Fruit fly (Drosophila melanogaster) whole organism, wandering third instar larva: ENCODE measurements around the gene GstD2.

Experiments
- Abd-B ChIP-seq: fragments of >200 bp; optimal IDR thresholded peaks from 2 replicates; lab custom pipeline; 2017; ENCODE audit warnings: missing biosample characterization, missing genetic modification characterization
- CG32264 ChIP-seq: fragments of 200-800 bp; sonication (Bioruptor generic); optimal IDR thresholded peaks from 2 replicates; lab custom pipeline; 2016; ENCODE audit warnings: missing biosample characterization, missing genetic modification characterization
- CG9705 ChIP-seq: fragments of 200-800 bp; sonication (Bioruptor generic); optimal IDR thresholded peaks from 2 replicates; lab custom pipeline; 2018; ENCODE audit warnings: missing biosample characterization, mild to moderate bottlenecking, missing genetic modification characterization
- CrebA ChIP-seq: fragments of 200-800 bp; sonication (Bioruptor generic); optimal IDR thresholded peaks from 2 replicates; lab custom pipeline; 2016; ENCODE audit warnings: missing biosample characterization, mild to moderate bottlenecking, missing genetic modification characterization, borderline replicate concordance
- Dfd ChIP-seq: fragments of >200 bp; optimal IDR thresholded peaks from 2 replicates; lab custom pipeline; 2017; ENCODE audit warnings: missing biosample characterization, missing genetic modification characterization
- GATAd ChIP-seq: sonication (Bioruptor generic); optimal IDR thresholded peaks from 2 replicates; lab custom pipeline; 2016; ENCODE audit warnings: missing biosample characterization, missing genetic modification characterization
- HLH106 ChIP-seq: fragments of 200-800 bp; optimal IDR thresholded peaks from 3 replicates; lab custom pipeline; 2019; ENCODE audit warnings: missing biosample characterization, mild to moderate bottlenecking, missing genetic modification characterization, moderate library complexity
- Hnf4 ChIP-seq: fragments of 200-800 bp; sonication (Bioruptor generic); optimal IDR thresholded peaks from 2 replicates; lab custom pipeline; 2016; ENCODE audit warnings: missing biosample characterization, mild to moderate bottlenecking, missing genetic modification characterization
- Hr83 ChIP-seq: fragments of 200-300 bp; sonication (Bioruptor generic); optimal IDR thresholded peaks from 2 replicates; lab custom pipeline; 2016; ENCODE audit warnings: missing biosample characterization, mild to moderate bottlenecking, missing genetic modification characterization, moderate library complexity; ENCODE audit not compliant: poor library complexity, severe bottlenecking
- Mio ChIP-seq: sonication (Bioruptor generic); optimal IDR thresholded peaks from 2 replicates; lab custom pipeline; 2016; ENCODE audit warnings: missing biosample characterization, missing genetic modification characterization
- N ChIP-seq: fragments of >200 bp; optimal IDR thresholded peaks from 2 replicates; lab custom pipeline; 2018; ENCODE audit warnings: missing biosample characterization, missing external identifiers, missing genetic modification characterization
- OdsH ChIP-seq: fragments of 200-800 bp; sonication (Bioruptor generic); optimal IDR thresholded peaks from 2 replicates; lab custom pipeline; 2016; ENCODE audit warnings: missing biosample characterization, mild to moderate bottlenecking, missing genetic modification characterization
- Rel ChIP-seq, 2 experiments: fragments of 200-800 bp; sonication (Bioruptor generic) in 1 of 2; optimal IDR thresholded peaks; 2 replicates in 1 of 2; 3 replicates in 1 of 2; lab custom pipeline; 2016 to 2019; ENCODE audit warnings: mild to moderate bottlenecking in 2 of 2, missing biosample characterization in 2 of 2, missing genetic modification characterization in 2 of 2, moderate library complexity in 1 of 2
- Sp1 ChIP-seq: fragments of 200-800 bp; sonication (Bioruptor generic); optimal IDR thresholded peaks from 3 replicates; lab custom pipeline; 2019; ENCODE audit warnings: missing biosample characterization, mild to moderate bottlenecking, missing genetic modification characterization, moderate library complexity
- br ChIP-seq: fragments of 200-800 bp; sonication (Bioruptor generic); optimal IDR thresholded peaks from 2 replicates; lab custom pipeline; 2016; ENCODE audit warnings: missing biosample characterization, missing genetic modification characterization
- brk ChIP-seq: fragments of 200-800 bp; sonication (Bioruptor generic); optimal IDR thresholded peaks from 2 replicates; lab custom pipeline; 2016; ENCODE audit warnings: missing biosample characterization, mild to moderate bottlenecking, missing genetic modification characterization
- dl ChIP-seq, 2 experiments: fragments of 175-275, 200-275 bp in 1 of 2; fragments of 200-275 bp in 1 of 2; sonication (Bioruptor generic); optimal IDR thresholded peaks; lab custom pipeline; 2018; ENCODE audit warnings: mild to moderate bottlenecking in 2 of 2, missing biosample characterization in 2 of 2, missing genetic modification characterization in 2 of 2, moderate library complexity in 2 of 2; ENCODE audit not compliant: partially characterized antibody in 2 of 2, insufficient read depth in 1 of 2
- dmrt93B ChIP-seq: fragments of 200-800 bp; sonication (Bioruptor generic); optimal IDR thresholded peaks from 2 replicates; lab custom pipeline; 2018; ENCODE audit warnings: missing biosample characterization, mild to moderate bottlenecking, missing genetic modification characterization
- ey ChIP-seq: fragments of 200-800 bp; sonication (Bioruptor generic); optimal IDR thresholded peaks from 2 replicates; lab custom pipeline; 2016; ENCODE audit warnings: missing biosample characterization, missing genetic modification characterization
- foxo ChIP-seq, 2 experiments: fragments of 200-800 bp; sonication (Bioruptor generic); optimal IDR thresholded peaks; 2 replicates in 1 of 2; 3 replicates in 1 of 2; lab custom pipeline; 2016 to 2017; ENCODE audit warnings: missing biosample characterization in 2 of 2, missing genetic modification characterization in 2 of 2
- fru ChIP-seq: fragments of 200-800 bp; sonication (Bioruptor generic); optimal IDR thresholded peaks from 3 replicates; lab custom pipeline; 2016; ENCODE audit warnings: missing biosample characterization, mild to moderate bottlenecking, missing genetic modification characterization
- h ChIP-seq: fragments of 200-800 bp; sonication (Bioruptor generic); optimal IDR thresholded peaks from 3 replicates; lab custom pipeline; 2016; ENCODE audit warnings: missing biosample characterization, mild to moderate bottlenecking, missing genetic modification characterization
- jim ChIP-seq: fragments of 175-275, 200-325 bp; sonication (Bioruptor generic); optimal IDR thresholded peaks from 2 replicates; lab custom pipeline; 2016; ENCODE audit warnings: missing biosample characterization, mild to moderate bottlenecking, missing genetic modification characterization
- lola ChIP-seq: fragments of >200 bp; optimal IDR thresholded peaks from 2 replicates; lab custom pipeline; 2017; ENCODE audit warnings: missing biosample characterization, missing genetic modification characterization
- pan ChIP-seq: fragments of >200 bp; optimal IDR thresholded peaks from 2 replicates; lab custom pipeline; 2017
- psq ChIP-seq: fragments of 200-800 bp; sonication (Bioruptor generic); optimal IDR thresholded peaks from 3 replicates; lab custom pipeline; 2017; ENCODE audit warnings: missing biosample characterization, mild to moderate bottlenecking, missing genetic modification characterization, moderate library complexity
- rgr ChIP-seq: fragments of 200-800 bp; sonication (Bioruptor generic); optimal IDR thresholded peaks from 3 replicates; lab custom pipeline; 2016; ENCODE audit warnings: missing biosample characterization, mild to moderate bottlenecking, missing genetic modification characterization
- sage ChIP-seq: fragments of 200-800 bp; sonication (Bioruptor generic); optimal IDR thresholded peaks from 2 replicates; lab custom pipeline; 2016; ENCODE audit warnings: missing biosample characterization, mild to moderate bottlenecking, missing genetic modification characterization
- sv ChIP-seq: fragments of 200-800 bp; sonication (Bioruptor generic); optimal IDR thresholded peaks from 3 replicates; lab custom pipeline; 2016; ENCODE audit warnings: missing biosample characterization, missing genetic modification characterization
- tai ChIP-seq: sonication (Bioruptor generic); optimal IDR thresholded peaks from 2 replicates; lab custom pipeline; 2016; ENCODE audit warnings: missing biosample characterization, missing genetic modification characterization
- usp ChIP-seq: fragments of >200 bp; optimal IDR thresholded peaks from 2 replicates; lab custom pipeline; 2017; ENCODE audit warnings: missing biosample characterization, missing genetic modification characterization
- woc ChIP-seq: sonication (Bioruptor generic); optimal IDR thresholded peaks from 2 replicates; lab custom pipeline; 2016; ENCODE audit warnings: missing biosample characterization, mild to moderate bottlenecking, missing genetic modification characterization

Gene GstD2

dm6 chr3R:12344914-12345549 lies 26.7 kb upstream of the GstD2 start:
- TF ChIP-seq dmrt93B (GFP tag; lab: Kevin White, UChicago) (peak; percentile 36), CG32264 (GFP tag; lab: Kevin White, UChicago) (no peak), Sp1 (GFP tag; lab: Kevin White, UChicago) (peak; percentile 31), fru (GFP tag; lab: Kevin White, UChicago) (peak; percentile 44), Mio (GFP tag; lab: Kevin White, UChicago) (no peak), HLH106 (tag; lab: Kevin White, UChicago) (peak; percentile 46), foxo (GFP tag; optimal IDR thresholded peaks at IDR 0.05; lab: Kevin White, UChicago) (peak in 1 of 2 experiments; percentile 35), ey (peak; percentile 37), h (GFP tag; lab: Kevin White, UChicago) (peak; percentile 33), woc (peak; percentile 10), lola (GFP tag; lab: Kevin White, UChicago) (no peak), psq (GFP tag; lab: Kevin White, UChicago) (peak; percentile 15), OdsH (GFP tag; lab: Kevin White, UChicago) (peak; percentile 20), brk (no peak), rgr (GFP tag; lab: Kevin White, UChicago) (peak; percentile 0), Rel (GFP tag; optimal IDR thresholded peaks at IDR 0.05; lab: Kevin White, UChicago) (no peak), Rel (tag; optimal IDR thresholded peaks at IDR 0.05; lab: Kevin White, UChicago) (peak; percentile 93), br (GFP tag; lab: Kevin White, UChicago) (peak; percentile 9)

dm6 chr3R:12345989-12346388 lies 25.8 kb upstream of the GstD2 start:
- TF ChIP-seq ey = no peak
- TF ChIP-seq foxo (GFP tag; optimal IDR thresholded peaks at IDR 0.05; lab: Kevin White, UChicago) = peak in 1 of 2 experiments; percentile 27
- TF ChIP-seq, all 38 proteins: peak for 1

- TF ChIP-seq sv (no peak), Mio (GFP tag; lab: Kevin White, UChicago) (no peak), Rel (GFP tag; optimal IDR thresholded peaks at IDR 0.05; lab: Kevin White, UChicago) (no peak), Rel (tag; optimal IDR thresholded peaks at IDR 0.05; lab: Kevin White, UChicago) (no peak), usp (GFP tag; lab: Kevin White, UChicago) (no peak), jim (GFP tag; lab: Kevin White, UChicago) (no peak), N (GFP tag; lab: Kevin White, UChicago) (no peak), Hnf4 (GFP tag; lab: Kevin White, UChicago) (no peak)
Observed at dm6 chr3R:12347659-12348058, 24.1 kb upstream of the GstD2 start.

dm6 chr3R:12350497-12350896 lies 21.3 kb upstream of the GstD2 start, which contains the start of gene CG10038:
TSS of gene CG10038 (minus strand) at chr3R:12350644.
- peak; percentile 6 for TF ChIP-seq GATAd (GFP tag; lab: Kevin White, UChicago)
- TF ChIP-seq Hr83 (GFP tag; lab: Kevin White, UChicago) = peak; percentile 64
- no peak for TF ChIP-seq Rel (GFP tag; optimal IDR thresholded peaks at IDR 0.05; lab: Kevin White, UChicago)
- peak; percentile 99 for TF ChIP-seq Rel (tag; optimal IDR thresholded peaks at IDR 0.05; lab: Kevin White, UChicago)
- no peak for TF ChIP-seq usp (GFP tag; lab: Kevin White, UChicago)
- no peak for TF ChIP-seq pan (lab: Kevin White, UChicago)
- TF ChIP-seq h (GFP tag; lab: Kevin White, UChicago) = peak; percentile 43
- peak in 1 of 2 experiments; percentile 54 for TF ChIP-seq foxo (GFP tag; optimal IDR thresholded peaks at IDR 0.05; lab: Kevin White, UChicago)
- TF ChIP-seq CG9705 (GFP tag; lab: Kevin White, UChicago) = no peak
- peak; percentile 25 for TF ChIP-seq HLH106 (tag; lab: Kevin White, UChicago)
- no peak for TF ChIP-seq sv
- TF ChIP-seq dl (GFP tag; optimal IDR thresholded peaks at IDR 0.05; lab: Kevin White, UChicago; ENCODE audit: insufficient read depth in 1 of 2, partially characterized antibody in 2 of 2) = no peak
- TF ChIP-seq rgr (GFP tag; lab: Kevin White, UChicago) = peak; percentile 42
- TF ChIP-seq sage (GFP tag; lab: Kevin White, UChicago) = peak; percentile 40

dm6 chr3R:12352003-12352402 lies 19.8 kb upstream of the GstD2 start, which contains the start of gene CG10041:
TSS of gene CG10041 (minus strand) at chr3R:12352103.
- TF ChIP-seq fru (GFP tag; lab: Kevin White, UChicago) (no peak), rgr (GFP tag; lab: Kevin White, UChicago) (no peak), CG32264 (GFP tag; lab: Kevin White, UChicago) (no peak), woc (no peak), ey (no peak), pan (lab: Kevin White, UChicago) (no peak), CG9705 (GFP tag; lab: Kevin White, UChicago) (no peak), sage (GFP tag; lab: Kevin White, UChicago) (no peak), Mio (GFP tag; lab: Kevin White, UChicago) (no peak), Dfd (GFP tag; lab: Kevin White, UChicago) (no peak), CrebA (GFP tag; lab: Kevin White, UChicago) (no peak), tai (GFP tag; lab: Kevin White, UChicago) (no peak), Rel (GFP tag; optimal IDR thresholded peaks at IDR 0.05; lab: Kevin White, UChicago) (no peak), Rel (tag; optimal IDR thresholded peaks at IDR 0.05; lab: Kevin White, UChicago) (no peak), Abd-B (GFP tag; lab: Kevin White, UChicago) (no peak)
